Worm (Caenorhabditis elegans) whole organism, L2 larva: Measurements from ENCODE around the gene C34F6.1.

ENCODE experiments used
- C34F6.9 ChIP-seq: fragments of 150-350 bp; optimal IDR thresholded peaks from 2 replicates; lab custom pipeline; 2014; ENCODE audit warnings: missing biosample characterization, missing genetic modification characterization
- F13H6.1 ChIP-seq: sonication (generic microtip); optimal IDR thresholded peaks from 2 replicates; lab custom pipeline; 2016; ENCODE audit warnings: missing genetic modification characterization, missing compliant biosample characterization
- Y55F3AM.14 ChIP-seq: fragments of 200-800 bp; sonication (Bioruptor generic); optimal IDR thresholded peaks from 2 replicates; lab custom pipeline; 2018; ENCODE audit warnings: mild to moderate bottlenecking, missing genetic modification characterization, missing compliant biosample characterization
- ZK546.5 ChIP-seq: sonication (generic microtip); optimal IDR thresholded peaks from 2 replicates; lab custom pipeline; 2017; ENCODE audit warnings: missing biosample characterization, missing genetic modification characterization
- alr-1 ChIP-seq: fragments of 150-350 bp; optimal IDR thresholded peaks from 2 replicates; lab custom pipeline; 2014; ENCODE audit warnings: missing biosample characterization, missing genetic modification characterization
- aly-2 ChIP-seq: fragments of 150-350 bp; optimal IDR thresholded peaks from 2 replicates; lab custom pipeline; 2014; ENCODE audit warnings: missing biosample characterization, missing genetic modification characterization
- ceh-16 ChIP-seq: fragments of 150-350 bp; optimal IDR thresholded peaks from 2 replicates; lab custom pipeline; 2014; ENCODE audit warnings: missing biosample characterization, missing genetic modification characterization
- ceh-82 ChIP-seq: fragments of 150-350 bp; optimal IDR thresholded peaks from 2 replicates; lab custom pipeline; 2014; ENCODE audit warnings: missing biosample characterization, missing genetic modification characterization
- crh-2 ChIP-seq: sonication (generic microtip); optimal IDR thresholded peaks from 2 replicates; lab custom pipeline; 2017; ENCODE audit warnings: missing biosample characterization, missing genetic modification characterization
- egl-27 ChIP-seq: sonication (generic microtip); optimal IDR thresholded peaks from 3 replicates; lab custom pipeline; 2017; ENCODE audit warnings: missing biosample characterization, missing genetic modification reagents, missing genetic modification characterization
- elt-3 ChIP-seq: sonication (generic microtip); optimal IDR thresholded peaks from 2 replicates; lab custom pipeline; 2017; ENCODE audit warnings: missing biosample characterization, missing genetic modification characterization
- fos-1 ChIP-seq: fragments of 150-350 bp; optimal IDR thresholded peaks from 2 replicates; lab custom pipeline; 2014; ENCODE audit warnings: missing biosample characterization, missing genetic modification characterization
- gmeb-1 ChIP-seq: fragments of 150-350 bp; optimal IDR thresholded peaks from 2 replicates; lab custom pipeline; 2014; ENCODE audit warnings: missing biosample characterization, missing genetic modification characterization
- lin-11 ChIP-seq: fragments of 150-350 bp; sonication (generic microtip); optimal IDR thresholded peaks from 2 replicates; lab custom pipeline; 2014; ENCODE audit warnings: missing biosample characterization, missing genetic modification characterization, inconsistent platforms, mixed read lengths
- mab-5 ChIP-seq: fragments of 150-350 bp; optimal IDR thresholded peaks from 2 replicates; lab custom pipeline; 2014; ENCODE audit warnings: missing biosample characterization, missing genetic modification characterization
- mbf-1 ChIP-seq: sonication (generic microtip); optimal IDR thresholded peaks from 2 replicates; lab custom pipeline; 2017; ENCODE audit warnings: missing biosample characterization, missing genetic modification characterization
- mdl-1 ChIP-seq, 2 experiments: fragments of 150-350 bp in 1 of 2; sonication (generic microtip) in 1 of 2; optimal IDR thresholded peaks; 2 replicates each; lab custom pipeline; 2017; ENCODE audit warnings: missing biosample characterization in 2 of 2, missing genetic modification characterization in 2 of 2
- nhr-10 ChIP-seq: sonication (generic microtip); optimal IDR thresholded peaks from 2 replicates; lab custom pipeline; 2017; ENCODE audit warnings: missing biosample characterization, missing genetic modification characterization
- nhr-11 ChIP-seq: fragments of 150-350 bp; optimal IDR thresholded peaks from 2 replicates; lab custom pipeline; 2014; ENCODE audit warnings: missing biosample characterization, missing genetic modification characterization
- nhr-129 ChIP-seq: fragments of 150-350 bp; optimal IDR thresholded peaks from 2 replicates; lab custom pipeline; 2014; ENCODE audit warnings: missing biosample characterization, missing genetic modification characterization
- nhr-21 ChIP-seq: fragments of 150-350 bp; optimal IDR thresholded peaks from 2 replicates; lab custom pipeline; 2014; ENCODE audit warnings: missing biosample characterization, missing genetic modification characterization
- nhr-237 ChIP-seq: fragments of 150-350 bp; optimal IDR thresholded peaks from 2 replicates; lab custom pipeline; 2014; ENCODE audit warnings: missing biosample characterization, missing genetic modification characterization
- nhr-6 ChIP-seq: fragments of 150-350 bp; optimal IDR thresholded peaks from 2 replicates; lab custom pipeline; 2014; ENCODE audit warnings: missing biosample characterization, missing genetic modification characterization
- nhr-77 ChIP-seq: fragments of 150-350 bp; optimal IDR thresholded peaks from 2 replicates; lab custom pipeline; 2014; ENCODE audit warnings: missing biosample characterization, missing genetic modification characterization
- skn-1 ChIP-seq: sonication (generic microtip); optimal IDR thresholded peaks from 2 replicates; lab custom pipeline; 2017; ENCODE audit warnings: missing biosample characterization, missing genetic modification characterization
- sma-3 ChIP-seq: sonication (generic microtip); optimal IDR thresholded peaks from 2 replicates; lab custom pipeline; 2016; ENCODE audit warnings: missing genetic modification reagents, missing genetic modification characterization, missing compliant biosample characterization
- sma-9 ChIP-seq, 2 experiments: fragments of 150-350 bp in 1 of 2; sonication (generic microtip) in 1 of 2; optimal IDR thresholded peaks; 2 replicates each; lab custom pipeline; 2014 to 2016; ENCODE audit warnings: missing genetic modification characterization in 2 of 2, mild to moderate bottlenecking in 1 of 2, missing biosample characterization in 1 of 2, missing compliant biosample characterization in 1 of 2, missing genetic modification reagents in 1 of 2, moderate library complexity in 1 of 2
- unc-39 ChIP-seq: fragments of 150-350 bp; optimal IDR thresholded peaks from 2 replicates; lab custom pipeline; 2014; ENCODE audit warnings: missing biosample characterization, missing genetic modification characterization
- unc-55 ChIP-seq: fragments of 150-350 bp; sonication (generic microtip); optimal IDR thresholded peaks from 3 replicates; lab custom pipeline; 2014; ENCODE audit warnings: missing biosample characterization, missing genetic modification reagents, missing genetic modification characterization
- unc-62 ChIP-seq: fragments of 150-350 bp; optimal IDR thresholded peaks from 2 replicates; lab custom pipeline; 2014; ENCODE audit warnings: missing biosample characterization, missing genetic modification reagents, missing genetic modification characterization
- ztf-1 ChIP-seq: fragments of 200-800 bp; sonication (Bioruptor generic); conservative IDR thresholded peaks from 2 replicates; pipeline ENCODE4 v1.3.6; 2022; ENCODE audit warnings: missing genetic modification characterization, missing compliant biosample characterization

C34F6.1 gene

ce11 chrX:11206953-11207352, 10.3 kb upstream of the C34F6.1 start, which contains the start of gene hst-2 (continued):
- TF ChIP-seq Y55F3AM.14 (GFP tag; lab: Kevin White, UChicago) (no peak), ceh-16 (tag; lab: Kevin White, UChicago) (no peak), nhr-21 (tag; lab: Kevin White, UChicago) (peak; percentile 92), nhr-11 (no peak), lin-11 (tag; lab: Kevin White, UChicago) (peak; percentile 46), gmeb-1 (tag; lab: Kevin White, UChicago) (peak; percentile 89), egl-27 (tag; lab: Kevin White, UChicago) (peak; percentile 86), C34F6.9 (no peak), aly-2 (tag; lab: Kevin White, UChicago) (no peak), ztf-1 (GFP tag; lab: Robert Waterston, UW) (no peak), nhr-77 (peak; percentile 75), unc-62 (peak; percentile 3), unc-39 (tag; lab: Kevin White, UChicago) (no peak), unc-55 (GFP tag; lab: Kevin White, UChicago) (peak; percentile 94)
- TF ChIP-seq, all 48 proteins: peak for 31

ce11 chrX:11203773-11204172, 7.1 kb upstream of the C34F6.1 start, which contains the start of gene C34F6.11:
Gene C34F6.11 (minus strand): TSS chrX:11203932.
- TF ChIP-seq lin-11 (tag; lab: Kevin White, UChicago) (no peak), crh-2 (peak; percentile 23), ZK546.5 (tag; lab: Kevin White, UChicago) (no peak), unc-39 (tag; lab: Kevin White, UChicago) (no peak), sma-3 (GFP tag; lab: Kevin White, UChicago) (no peak), ceh-16 (tag; lab: Kevin White, UChicago) (no peak), nhr-237 (no peak), fos-1 (peak; percentile 39)

- TF ChIP-seq mbf-1 (tag; lab: Kevin White, UChicago) (no peak), Y55F3AM.14 (GFP tag; lab: Kevin White, UChicago) (no peak), nhr-129 (no peak), alr-1 (tag; lab: Kevin White, UChicago) (no peak)
Observed at ce11 chrX:11201165-11201564, 4.5 kb upstream of the C34F6.1 start, which contains the start of gene col-179. Gene col-179 (plus strand): TSS chrX:11201465.

ce11 chrX:11199155-11199554, 2.5 kb upstream of the C34F6.1 start, which contains the start of gene col-178:
Gene col-178 (plus strand): TSS chrX:11199455.
- TF ChIP-seq F13H6.1 = no peak
- no peak for TF ChIP-seq mdl-1 (tag; optimal IDR thresholded peaks at IDR 0.05; lab: Kevin White, UChicago)

ce11 chrX:11193670-11194069, 3.0 kb downstream of the C34F6.1 start:
- peak; percentile 33 for TF ChIP-seq sma-9 (GFP tag; optimal IDR thresholded peaks at IDR 0.05; lab: Kevin White, UChicago)
- no peak for TF ChIP-seq sma-9 (tag; optimal IDR thresholded peaks at IDR 0.05; lab: Kevin White, UChicago)
- TF ChIP-seq F13H6.1 = peak; percentile 5
- TF ChIP-seq nhr-10 (tag; lab: Kevin White, UChicago) = no peak
- no peak for TF ChIP-seq mab-5 (tag; lab: Kevin White, UChicago)
- TF ChIP-seq nhr-129 = peak; percentile 52
- TF ChIP-seq lin-11 (tag; lab: Kevin White, UChicago) = no peak

- TF ChIP-seq skn-1 (tag; lab: Kevin White, UChicago) (no peak), egl-27 (tag; lab: Kevin White, UChicago) (no peak), nhr-21 (tag; lab: Kevin White, UChicago) (peak; percentile 45), alr-1 (tag; lab: Kevin White, UChicago) (no peak), sma-3 (GFP tag; lab: Kevin White, UChicago) (peak; percentile 21), elt-3 (no peak), unc-62 (no peak)
Observed at ce11 chrX:11190443-11190842, 6.2 kb downstream of the C34F6.1 start.

ce11 chrX:11189515-11189914, 7.1 kb downstream of the C34F6.1 start, which contains the start of gene F13D2.1:
Gene F13D2.1 (minus strand): TSS chrX:11189615.
- TF ChIP-seq egl-27 (tag; lab: Kevin White, UChicago) (no peak), sma-3 (GFP tag; lab: Kevin White, UChicago) (no peak), lin-11 (tag; lab: Kevin White, UChicago) (no peak), nhr-10 (tag; lab: Kevin White, UChicago) (no peak), ceh-82 (tag; lab: Kevin White, UChicago) (no peak), nhr-6 (tag; lab: Kevin White, UChicago) (no peak), alr-1 (tag; lab: Kevin White, UChicago) (no peak)
